Fruit fly (Drosophila melanogaster) whole organism, embryonic: ENCODE results near the gene P58IPK.

Experiments
- BEAF-32 ChIP-seq: fragments of 200-800 bp; sonication (Bioruptor generic); optimal IDR thresholded peaks from 3 replicates; lab custom pipeline; 2017; ENCODE audit warnings: missing biosample characterization, missing genetic modification characterization, mild to moderate bottlenecking, moderate library complexity, missing genetic modification reagents
- BtbVII ChIP-seq: fragments of 200-800 bp; sonication (Bioruptor generic); optimal IDR thresholded peaks from 3 replicates; lab custom pipeline; 2017; ENCODE audit warnings: missing biosample characterization, mild to moderate bottlenecking, missing genetic modification characterization
- Bteb2 ChIP-seq: fragments of 200-800 bp; sonication (Bioruptor generic); optimal IDR thresholded peaks from 2 replicates; lab custom pipeline; 2016; ENCODE audit warnings: missing biosample characterization, missing genetic modification characterization
- CG11723 ChIP-seq: fragments of 200-800 bp; sonication (Bioruptor generic); optimal IDR thresholded peaks from 2 replicates; lab custom pipeline; 2017; ENCODE audit warnings: missing biosample characterization, mild to moderate bottlenecking, missing genetic modification characterization
- CG12659 ChIP-seq: fragments of 200-800 bp; sonication (Bioruptor generic); optimal IDR thresholded peaks from 3 replicates; lab custom pipeline; 2017; ENCODE audit warnings: mild to moderate bottlenecking, missing biosample characterization, missing genetic modification reagents, missing genetic modification characterization
- CG12744 ChIP-seq: fragments of 200-800 bp; sonication (Bioruptor generic); optimal IDR thresholded peaks from 2 replicates; lab custom pipeline; 2016; ENCODE audit warnings: missing biosample characterization, missing genetic modification characterization
- CG14667 ChIP-seq: fragments of 200-800 bp; sonication (Bioruptor generic); IDR thresholded peaks from 2 replicates; pipeline ENCODE4 v1.3.6; 2022; ENCODE audit warnings: missing biosample characterization, missing genetic modification characterization
- CG16863 ChIP-seq: fragments of 200-800 bp; sonication (Bioruptor generic); optimal IDR thresholded peaks from 3 replicates; lab custom pipeline; 2016; ENCODE audit warnings: missing biosample characterization, missing genetic modification characterization
- CG17328 ChIP-seq: fragments of 200-800 bp; sonication (Bioruptor generic); IDR thresholded peaks from 2 replicates; pipeline ENCODE4 v1.3.6; 2022; ENCODE audit warnings: missing biosample characterization, missing genetic modification characterization
- CG17912 ChIP-seq: fragments of 200-800 bp; sonication (Bioruptor generic); optimal IDR thresholded peaks from 2 replicates; lab custom pipeline; 2018; ENCODE audit warnings: missing biosample characterization, mild to moderate bottlenecking, missing genetic modification characterization
- CG2120 ChIP-seq: fragments of 200-800 bp; sonication (Bioruptor generic); optimal IDR thresholded peaks from 3 replicates; lab custom pipeline; 2016; ENCODE audit warnings: missing biosample characterization, missing genetic modification characterization
- CG2202 ChIP-seq: fragments of 200-800 bp; sonication (Bioruptor generic); optimal IDR thresholded peaks from 2 replicates; lab custom pipeline; 2018; ENCODE audit warnings: missing biosample characterization, mild to moderate bottlenecking, missing genetic modification characterization
- CG30403 ChIP-seq: fragments of 200-800 bp; sonication (Bioruptor generic); optimal IDR thresholded peaks from 3 replicates; lab custom pipeline; 2016; ENCODE audit warnings: missing biosample characterization, missing genetic modification characterization
- CG3726 ChIP-seq: fragments of 200-800 bp; sonication (Bioruptor generic); IDR thresholded peaks from 3 replicates; pipeline ENCODE4, ENCODE4 v1.3.6; 2022; ENCODE audit warnings: missing biosample characterization, missing genetic modification characterization
- CG4730 ChIP-seq: fragments of 200-800 bp; sonication (Bioruptor generic); IDR thresholded peaks from 2 replicates; pipeline ENCODE4 v1.3.6; 2022; ENCODE audit warnings: missing biosample characterization, missing genetic modification characterization
- CG6854 ChIP-seq: fragments of 200-800 bp; sonication (Bioruptor generic); optimal IDR thresholded peaks from 3 replicates; lab custom pipeline; 2017; ENCODE audit warnings: missing biosample characterization, mild to moderate bottlenecking, missing genetic modification characterization
- CG8281 ChIP-seq: fragments of 200-800 bp; sonication (Bioruptor generic); optimal IDR thresholded peaks from 2 replicates; lab custom pipeline; 2018; ENCODE audit warnings: missing biosample characterization, mild to moderate bottlenecking, missing genetic modification characterization, moderate library complexity
- CG8359 ChIP-seq: fragments of 200-800 bp; sonication (Bioruptor generic); optimal IDR thresholded peaks from 2 replicates; lab custom pipeline; 2017; ENCODE audit warnings: missing biosample characterization, mild to moderate bottlenecking, missing genetic modification characterization, borderline replicate concordance
- CkIIα-i1 ChIP-seq: fragments of 200-800 bp; sonication (Bioruptor generic); IDR thresholded peaks from 2 replicates; pipeline ENCODE4 v1.3.6; 2022; ENCODE audit warnings: missing biosample characterization, missing genetic modification characterization
- Dp ChIP-seq: fragments of 200-800 bp; sonication (Bioruptor generic); optimal IDR thresholded peaks from 2 replicates; lab custom pipeline; 2018; ENCODE audit warnings: missing biosample characterization, mild to moderate bottlenecking, missing genetic modification characterization, moderate library complexity
- H2.0 ChIP-seq: fragments of 200-800 bp; sonication (Bioruptor generic); IDR thresholded peaks from 2 replicates; pipeline ENCODE4 v1.3.6; 2022; ENCODE audit warnings: missing biosample characterization, missing genetic modification characterization
- HmgD ChIP-seq: fragments of 200-800 bp; sonication (Bioruptor generic); optimal IDR thresholded peaks from 3 replicates; lab custom pipeline; 2016; ENCODE audit warnings: missing biosample characterization, missing genetic modification characterization
- Lim3 ChIP-seq: fragments of 200-800 bp; sonication (Bioruptor generic); IDR thresholded peaks from 2 replicates; pipeline ENCODE4 v1.3.6; 2022; ENCODE audit warnings: missing biosample characterization, missing genetic modification characterization
- Lpt ChIP-seq: fragments of >200 bp; optimal IDR thresholded peaks from 2 replicates; lab custom pipeline; 2018; ENCODE audit warnings: missing biosample characterization, missing genetic modification characterization
- Max ChIP-seq: fragments of 200-800 bp; sonication (Bioruptor generic); optimal IDR thresholded peaks from 2 replicates; lab custom pipeline; 2016; ENCODE audit warnings: missing biosample characterization, mild to moderate bottlenecking, missing genetic modification characterization
- Opbp ChIP-seq: fragments of 200-800 bp; sonication (Bioruptor generic); IDR thresholded peaks from 3 replicates; pipeline ENCODE4 v1.3.6; 2022; ENCODE audit warnings: missing biosample characterization, missing genetic modification characterization; ENCODE audit not compliant: partially characterized antibody
- Rx ChIP-seq: fragments of 200-800 bp; sonication (Bioruptor generic); IDR thresholded peaks from 2 replicates; pipeline ENCODE4 v1.3.6; 2022; ENCODE audit warnings: missing biosample characterization, missing genetic modification characterization
- Trl ChIP-seq, 3 experiments: fragments of >200 bp in 2 of 3; fragments of 200-800 bp in 1 of 3; sonication (Bioruptor generic) in 1 of 3; optimal IDR thresholded peaks; 2 replicates in 1 of 3; 3 replicates in 2 of 3; lab custom pipeline; 2016 to 2017; ENCODE audit warnings: missing biosample characterization in 1 of 3, missing genetic modification characterization in 1 of 3
- Vsx1 ChIP-seq: fragments of 200-800 bp; sonication (Bioruptor generic); optimal IDR thresholded peaks from 2 replicates; lab custom pipeline; 2017; ENCODE audit warnings: missing biosample characterization, mild to moderate bottlenecking, missing genetic modification characterization, missing genetic modification reagents
- ase ChIP-seq: fragments of 200-800 bp; sonication (Bioruptor generic); IDR thresholded peaks from 3 replicates; pipeline ENCODE4 v1.3.6; 2022; ENCODE audit warnings: missing biosample characterization, missing genetic modification characterization
- bab2 ChIP-seq: fragments of 200-800 bp; sonication (Bioruptor generic); optimal IDR thresholded peaks from 2 replicates; lab custom pipeline; 2016; ENCODE audit warnings: missing biosample characterization, missing genetic modification characterization
- br ChIP-seq: fragments of >200 bp; optimal IDR thresholded peaks from 2 replicates; lab custom pipeline; 2017
- caup ChIP-seq: fragments of 200-800 bp; sonication (Bioruptor generic); optimal IDR thresholded peaks from 3 replicates; lab custom pipeline; 2017; ENCODE audit warnings: missing biosample characterization, mild to moderate bottlenecking, missing genetic modification characterization, moderate library complexity; ENCODE audit not compliant: severe bottlenecking
- da ChIP-seq: fragments of 200-800 bp; sonication (Bioruptor generic); optimal IDR thresholded peaks from 2 replicates; lab custom pipeline; 2016; ENCODE audit warnings: missing biosample characterization, missing genetic modification characterization
- disco-r ChIP-seq: fragments of 200-800 bp; sonication (Bioruptor generic); optimal IDR thresholded peaks from 2 replicates; lab custom pipeline; 2016; ENCODE audit warnings: missing biosample characterization, missing genetic modification characterization
- fd102C ChIP-seq: fragments of 200-800 bp; sonication (Bioruptor generic); optimal IDR thresholded peaks from 2 replicates; lab custom pipeline; 2018; ENCODE audit warnings: missing biosample characterization, mild to moderate bottlenecking, missing genetic modification characterization, moderate library complexity
- gfzf ChIP-seq: fragments of 200-800 bp; sonication (Bioruptor generic); optimal IDR thresholded peaks from 2 replicates; lab custom pipeline; 2016; ENCODE audit warnings: missing biosample characterization, mild to moderate bottlenecking, missing genetic modification characterization, moderate library complexity
- ken ChIP-seq: fragments of 200-800 bp; sonication (Bioruptor generic); IDR thresholded peaks from 3 replicates; pipeline ENCODE4 v1.3.6; 2022; ENCODE audit warnings: missing biosample characterization, missing genetic modification characterization
- prd ChIP-seq, 3 experiments: fragments of >200 bp in 2 of 3; fragments of 200-800 bp in 1 of 3; sonication (Bioruptor generic) in 1 of 3; optimal IDR thresholded peaks in 2 of 3; IDR thresholded peaks in 1 of 3; 2 replicates in 2 of 3; 3 replicates in 1 of 3; pipeline versions ENCODE4 v1.3.6 to Lab custom; 2017 to 2022; ENCODE audit warnings: missing biosample characterization in 1 of 3, missing genetic modification characterization in 1 of 3
- pum ChIP-seq: fragments of 200-800 bp; sonication (Bioruptor generic); optimal IDR thresholded peaks from 2 replicates; lab custom pipeline; 2016; ENCODE audit warnings: missing biosample characterization, missing genetic modification characterization
- pzg ChIP-seq: fragments of 200-800 bp; sonication (Bioruptor generic); optimal IDR thresholded peaks from 3 replicates; lab custom pipeline; 2018; ENCODE audit warnings: missing biosample characterization, mild to moderate bottlenecking, missing genetic modification characterization, moderate library complexity
- rib ChIP-seq: fragments of 200-800 bp; sonication (Bioruptor generic); IDR thresholded peaks from 2 replicates; pipeline ENCODE4 v1.3.6; 2022; ENCODE audit warnings: missing biosample characterization, missing genetic modification characterization
- salm ChIP-seq: fragments of 200-800 bp; sonication (Bioruptor generic); optimal IDR thresholded peaks from 2 replicates; lab custom pipeline; 2018; ENCODE audit warnings: missing biosample characterization, mild to moderate bottlenecking, missing genetic modification characterization
- shn ChIP-seq: fragments of 200-800 bp; sonication (Bioruptor generic); optimal IDR thresholded peaks from 3 replicates; lab custom pipeline; 2016; ENCODE audit warnings: missing biosample characterization, missing genetic modification characterization
- slbo ChIP-seq: fragments of 200-800 bp; sonication (Bioruptor generic); IDR thresholded peaks from 2 replicates; pipeline ENCODE4 v1.3.6; 2022; ENCODE audit warnings: missing biosample characterization, missing genetic modification characterization
- tap ChIP-seq: fragments of 200-800 bp; optimal IDR thresholded peaks from 3 replicates; lab custom pipeline; 2019; ENCODE audit warnings: missing biosample characterization, mild to moderate bottlenecking, missing genetic modification characterization, moderate library complexity
- tll ChIP-seq, 2 experiments: fragments of 200-800 bp in 1 of 2; fragments of >200 bp in 1 of 2; sonication (Bioruptor generic) in 1 of 2; optimal IDR thresholded peaks; 2 replicates each; lab custom pipeline; 2017 to 2019; ENCODE audit warnings: missing biosample characterization in 2 of 2, missing genetic modification characterization in 2 of 2, mild to moderate bottlenecking in 1 of 2, moderate library complexity in 1 of 2
- ttk ChIP-seq: fragments of 200-800 bp; sonication (Bioruptor generic); IDR thresholded peaks from 2 replicates; pipeline ENCODE4 v2.1.2; 2022; ENCODE audit warnings: missing biosample characterization, missing genetic modification characterization

The P58IPK gene

dm6 chr3R:9563240-9563992, 23.3 kb upstream of the P58IPK start, which contains the start of the genes CG9393 and Vps45 (continued):
- TF ChIP-seq CG12659 (GFP tag; lab: Kevin White, UChicago), result peak; percentile 78
- peak; percentile 44 for TF ChIP-seq HmgD (GFP tag; lab: Kevin White, UChicago)
- 0 out of 2 replicates have a peak, but pooled peaks have one; percentile 23 for TF ChIP-seq Rx (GFP tag; lab: Robert Waterston, UW)
- peak; percentile 41 for TF ChIP-seq Dp (GFP tag; lab: Kevin White, UChicago)
- no peak for TF ChIP-seq fd102C (GFP tag; lab: Kevin White, UChicago)
- peak; percentile 60 for TF ChIP-seq pum (GFP tag; lab: Kevin White, UChicago)
- TF ChIP-seq tll (GFP tag; optimal IDR thresholded peaks at IDR 0.05; lab: Kevin White, UChicago), result peak in 1 of 2 experiments; percentile 78
- 0 out of 2 replicates have a peak, but pooled peaks have one; percentile 34 for TF ChIP-seq CG4730
- peak; percentile 52 for TF ChIP-seq shn (GFP tag; lab: Kevin White, UChicago)
- TF ChIP-seq H2.0, result no peak
- no peak for TF ChIP-seq BtbVII (GFP tag; lab: Kevin White, UChicago)
- peak; percentile 80 for TF ChIP-seq Max (GFP tag; lab: Kevin White, UChicago)
- no peak for TF ChIP-seq disco-r (GFP tag; lab: Kevin White, UChicago)
- no peak; the same call in 1 of the 2 replicates for TF ChIP-seq CG14667 (GFP tag; lab: Robert Waterston, UW)
- TF ChIP-seq CG12744, result peak; percentile 50
- no peak for TF ChIP-seq CkIIα-i1 (GFP tag; lab: Robert Waterston, UW)
- TF ChIP-seq ase (GFP tag; lab: Robert Waterston, UW), result no peak
- peak; percentile 57 for TF ChIP-seq CG16863
- no peak for TF ChIP-seq CG6854
- 0 out of 2 replicates have a peak, but pooled peaks have one; percentile 35 for TF ChIP-seq CG17328 (GFP tag; lab: Robert Waterston, UW)
- TF ChIP-seq CG2120, result peak; percentile 88
- no peak for TF ChIP-seq Lpt (GFP tag; lab: Kevin White, UChicago)
- no peak for TF ChIP-seq CG2202 (tag; lab: Kevin White, UChicago)
- no peak for TF ChIP-seq Lim3
- TF ChIP-seq BEAF-32, result peak; percentile 98
- no peak for TF ChIP-seq Trl (optimal IDR thresholded peaks at IDR 0.05; lab: Kevin White, UChicago)
- peak; percentile 64 for TF ChIP-seq Trl (GFP tag; optimal IDR thresholded peaks at IDR 0.05; lab: Kevin White, UChicago)
- TF ChIP-seq CG8359, result no peak
- TF ChIP-seq Opbp (GFP tag; lab: Robert Waterston, UW), result peak; percentile 90
- peak; percentile 76 for TF ChIP-seq slbo
- peak; percentile 48 for TF ChIP-seq Bteb2 (GFP tag; lab: Kevin White, UChicago)
- TF ChIP-seq ttk (GFP tag; lab: Robert Waterston, UW), result 0 out of 2 replicates have a peak, but pooled peaks have one; percentile 7
- TF ChIP-seq rib (GFP tag; lab: Robert Waterston, UW), result peak; percentile 73
- no peak for TF ChIP-seq Vsx1
- no peak for TF ChIP-seq prd (optimal IDR thresholded peaks at IDR 0.05; lab: Kevin White, UChicago)
- peak; percentile 66 for TF ChIP-seq prd (GFP tag; IDR thresholded peaks at IDR 0.05; lab: Robert Waterston, UW)
- TF ChIP-seq pzg (GFP tag; lab: Kevin White, UChicago), result peak; percentile 80
- no peak; the same call in 2 of the 3 replicates for TF ChIP-seq ken (GFP tag; lab: Robert Waterston, UW)
- TF ChIP-seq salm (tag; lab: Kevin White, UChicago), result no peak
- no peak for TF ChIP-seq CG11723 (GFP tag; lab: Kevin White, UChicago)
- TF ChIP-seq tap (tag; lab: Kevin White, UChicago), result no peak
- peak; percentile 77 for TF ChIP-seq CG30403 (GFP tag; lab: Kevin White, UChicago)
- TF ChIP-seq CG17912 (GFP tag; lab: Kevin White, UChicago), result peak; percentile 0
- TF ChIP-seq CG8281 (tag; lab: Kevin White, UChicago), result no peak
- TF ChIP-seq gfzf (GFP tag; lab: Kevin White, UChicago), result peak; percentile 27
- peak; percentile 57 for TF ChIP-seq da (GFP tag; lab: Kevin White, UChicago)
- TF ChIP-seq bab2 (GFP tag; lab: Kevin White, UChicago), result peak; percentile 63
- no peak for TF ChIP-seq CG3726 (GFP tag; lab: Robert Waterston, UW)
- TF ChIP-seq br, result no peak
- TF ChIP-seq caup (GFP tag; lab: Kevin White, UChicago), result peak; percentile 43
- TF ChIP-seq, all 482 proteins: peak for 269
